Fruit fly (Drosophila melanogaster): ENCODE data around the gene sov.

DNA sequence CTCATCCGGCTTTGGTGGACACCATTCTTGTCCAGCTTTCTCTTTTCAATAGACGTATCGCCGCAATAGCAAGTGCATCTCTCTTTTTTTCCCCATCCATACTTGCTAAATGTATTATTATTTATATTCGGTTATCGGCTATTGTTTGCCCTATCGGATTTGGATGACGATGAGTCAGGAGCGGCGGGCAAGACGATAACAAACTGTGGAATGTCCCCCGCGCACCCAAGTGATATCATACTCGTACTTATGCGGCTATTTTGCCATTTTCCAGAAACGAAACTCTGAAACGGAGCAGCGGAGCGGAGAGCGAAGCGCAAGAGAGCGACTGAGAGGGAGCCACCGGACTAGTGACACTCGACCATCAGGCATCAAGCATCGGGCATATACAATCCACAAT, 49.3 kb downstream of the sov start:
- TF ChIP-seq Blimp-1 (GFP tag; optimal IDR thresholded peaks at IDR 0.05) (no peak), Sox15 (GFP tag; optimal IDR thresholded peaks at IDR 0.05) (no peak), CG8119 (GFP tag; IDR thresholded peaks at IDR 0.05) (no peak), lz (GFP tag; optimal IDR thresholded peaks at IDR 0.05) (no peak)

Data from whole organism, prepupa.